Worm (Caenorhabditis elegans) whole organism, L3 larva: ENCODE results near the gene K08E4.2.

Source experiments
- ceh-82 ChIP-seq: fragments of 150-350 bp; optimal IDR thresholded peaks from 2 replicates; lab custom pipeline; 2014; ENCODE audit warnings: missing biosample characterization, missing genetic modification characterization
- hmg-11 ChIP-seq: sonication (generic microtip); optimal IDR thresholded peaks from 2 replicates; lab custom pipeline; 2016; ENCODE audit warnings: missing genetic modification characterization, missing compliant biosample characterization
- jun-1 ChIP-seq: fragments of 150-350 bp; optimal IDR thresholded peaks from 2 replicates; lab custom pipeline; 2014; ENCODE audit warnings: missing biosample characterization, missing genetic modification reagents, missing genetic modification characterization
- lsy-12 ChIP-seq: sonication (generic microtip); optimal IDR thresholded peaks from 2 replicates; lab custom pipeline; 2016; ENCODE audit warnings: mild to moderate bottlenecking, missing genetic modification characterization, missing compliant biosample characterization
- nhr-11 ChIP-seq: fragments of 150-350 bp; optimal IDR thresholded peaks from 2 replicates; lab custom pipeline; 2014; ENCODE audit warnings: missing biosample characterization, missing genetic modification characterization
- nhr-28 ChIP-seq: fragments of 150-350 bp; optimal IDR thresholded peaks from 2 replicates; lab custom pipeline; 2014; ENCODE audit warnings: missing biosample characterization, missing genetic modification characterization
- pha-4 ChIP-seq: fragments of 150-350 bp; optimal IDR thresholded peaks from 2 replicates; lab custom pipeline; 2014; ENCODE audit warnings: missing biosample characterization, missing genetic modification reagents, missing genetic modification characterization
- unc-62 ChIP-seq: fragments of 150-350 bp; sonication (generic microtip); optimal IDR thresholded peaks from 4 replicates; lab custom pipeline; 2014; ENCODE audit warnings: missing biosample characterization, missing genetic modification reagents, missing genetic modification characterization
- ztf-11 ChIP-seq: fragments of 150-350 bp; optimal IDR thresholded peaks from 2 replicates; lab custom pipeline; 2014; ENCODE audit warnings: missing biosample characterization, missing genetic modification characterization

- no peak for TF ChIP-seq nhr-11
- TF ChIP-seq lsy-12 (tag; lab: Kevin White, UChicago) = no peak
- TF ChIP-seq ceh-82 = no peak
- TF ChIP-seq pha-4 (tag; lab: Kevin White, UChicago) = no peak
- no peak for TF ChIP-seq unc-62 (GFP tag; lab: Kevin White, UChicago)
- no peak for TF ChIP-seq jun-1 (tag; lab: Kevin White, UChicago)
- TF ChIP-seq hmg-11 (tag; lab: Kevin White, UChicago) = no peak
- TF ChIP-seq nhr-28 (tag; lab: Kevin White, UChicago) = no peak
- TF ChIP-seq ztf-11 (tag; lab: Kevin White, UChicago) = no peak
Measured at ce11 chrIV:12018920-12019319, 37.5 kb downstream of the K08E4.2 start.
